Fruit fly (Drosophila melanogaster): ENCODE data around the gene CG7194.

dm6 chr3L:8346100-8346980, 42.5 kb upstream of the CG7194 start, which contains the start of the genes CG7182 and GAPcenA:
- TF ChIP-seq ci (GFP tag; IDR thresholded peaks at IDR 0.05) (0 out of 3 replicates have a peak, but pooled peaks have one; percentile 18), CG13775 (GFP tag; optimal IDR thresholded peaks at IDR 0.05) (peak; percentile 79), CG10462 (GFP tag; optimal IDR thresholded peaks at IDR 0.05) (peak; percentile 45), gro (GFP tag; optimal IDR thresholded peaks at IDR 0.05) (no peak), salm (tag; optimal IDR thresholded peaks at IDR 0.05) (peak; percentile 26), CG1024 (GFP tag; IDR thresholded peaks at IDR 0.05) (no peak)

Measured in whole organism, embryonic.